Fruit fly (Drosophila melanogaster) whole organism, embryonic: ENCODE data around the gene RSG7.
A peak's percentile ranks its signal among the peaks of the same experiment; 100 is the strongest.

ENCODE experiments used
- Ada2b ChIP-seq: fragments of 200-800 bp; sonication (Bioruptor generic); IDR thresholded peaks from 2 replicates; pipeline ENCODE4 v1.3.6; 2022; ENCODE audit warnings: missing biosample characterization, missing genetic modification characterization
- Blimp-1 ChIP-seq: fragments of 200-800 bp; sonication (Bioruptor generic); optimal IDR thresholded peaks from 3 replicates; lab custom pipeline; 2018; ENCODE audit warnings: missing biosample characterization, missing genetic modification characterization, mild to moderate bottlenecking, moderate library complexity, missing genetic modification reagents
- CG11456 ChIP-seq: fragments of 200-800 bp; sonication (Bioruptor generic); IDR thresholded peaks from 3 replicates; pipeline ENCODE4 v1.3.6; 2022; ENCODE audit warnings: missing biosample characterization, missing genetic modification characterization
- CG11504 ChIP-seq: fragments of 200-800 bp; sonication (Bioruptor generic); optimal IDR thresholded peaks from 3 replicates; lab custom pipeline; 2019; ENCODE audit warnings: missing biosample characterization, mild to moderate bottlenecking, missing genetic modification characterization, moderate library complexity
- CG11696 ChIP-seq: fragments of 200-800 bp; sonication (Bioruptor generic); IDR thresholded peaks from 2 replicates; pipeline ENCODE4 v1.3.6; 2022; ENCODE audit warnings: missing biosample characterization, missing genetic modification characterization
- CG12769 ChIP-seq: fragments of 200-800 bp; sonication (Bioruptor generic); optimal IDR thresholded peaks from 2 replicates; lab custom pipeline; 2019; ENCODE audit warnings: missing biosample characterization, mild to moderate bottlenecking, missing genetic modification characterization, moderate library complexity
- CG13424 ChIP-seq: fragments of 200-800 bp; sonication (Bioruptor generic); optimal IDR thresholded peaks from 2 replicates; lab custom pipeline; 2019; ENCODE audit warnings: missing biosample characterization, mild to moderate bottlenecking, missing genetic modification characterization, moderate library complexity
- CG14050 ChIP-seq: fragments of 200-800 bp; sonication (Bioruptor generic); IDR thresholded peaks from 3 replicates; pipeline ENCODE4 v1.3.6; 2022; ENCODE audit warnings: missing biosample characterization, missing genetic modification characterization
- CG1647 ChIP-seq: fragments of 200-800 bp; sonication (Bioruptor generic); optimal IDR thresholded peaks from 3 replicates; lab custom pipeline; 2016; ENCODE audit warnings: missing biosample characterization, missing genetic modification characterization
- CG16813 ChIP-seq: fragments of 200-800 bp; sonication (Bioruptor generic); IDR thresholded peaks from 3 replicates; pipeline ENCODE4 v1.3.6; 2022; ENCODE audit warnings: missing biosample characterization, missing genetic modification characterization; ENCODE audit not compliant: partially characterized antibody
- CG17186 ChIP-seq: fragments of 200-800 bp; sonication (Bioruptor generic); optimal IDR thresholded peaks from 3 replicates; lab custom pipeline; 2017; ENCODE audit warnings: missing biosample characterization, missing genetic modification reagents, missing genetic modification characterization
- CG17385 ChIP-seq: fragments of 200-800 bp; sonication (Bioruptor generic); optimal IDR thresholded peaks from 3 replicates; lab custom pipeline; 2018; ENCODE audit warnings: missing biosample characterization, mild to moderate bottlenecking, missing genetic modification characterization
- CG18262 ChIP-seq: fragments of 200-800 bp; optimal IDR thresholded peaks from 3 replicates; lab custom pipeline; 2019; ENCODE audit warnings: missing biosample characterization, mild to moderate bottlenecking, missing genetic modification characterization, moderate library complexity
- CG2116 ChIP-seq: fragments of 200-800 bp; sonication (Bioruptor generic); optimal IDR thresholded peaks from 3 replicates; lab custom pipeline; 2018; ENCODE audit warnings: missing biosample characterization, mild to moderate bottlenecking, missing genetic modification characterization
- CG32532 ChIP-seq: fragments of 200-800 bp; sonication (Bioruptor generic); IDR thresholded peaks from 2 replicates; pipeline ENCODE4 v1.3.6; 2022; ENCODE audit warnings: missing biosample characterization, missing genetic modification characterization
- CG34376 ChIP-seq: fragments of 200-800 bp; sonication (Bioruptor generic); optimal IDR thresholded peaks from 2 replicates; lab custom pipeline; 2018; ENCODE audit warnings: missing biosample characterization, mild to moderate bottlenecking, missing genetic modification characterization
- CG3847 ChIP-seq: fragments of 200-800 bp; sonication (Bioruptor generic); IDR thresholded peaks from 2 replicates; pipeline ENCODE4 v1.3.6; 2022; ENCODE audit warnings: missing biosample characterization, missing genetic modification characterization
- CG5245 ChIP-seq: fragments of 200-800 bp; sonication (Bioruptor generic); optimal IDR thresholded peaks from 3 replicates; lab custom pipeline; 2016; ENCODE audit warnings: missing biosample characterization, missing genetic modification characterization
- CG6683 ChIP-seq: fragments of 200-800 bp; sonication (Bioruptor generic); optimal IDR thresholded peaks from 2 replicates; lab custom pipeline; 2017; ENCODE audit warnings: missing biosample characterization, mild to moderate bottlenecking, missing genetic modification characterization, missing genetic modification reagents
- CG7357 ChIP-seq: fragments of 200-800 bp; sonication (Bioruptor generic); IDR thresholded peaks from 3 replicates; pipeline ENCODE4 v1.3.6; 2022; ENCODE audit warnings: missing biosample characterization, missing genetic modification characterization
- CG7839 ChIP-seq: fragments of 200-800 bp; sonication (Bioruptor generic); optimal IDR thresholded peaks from 3 replicates; lab custom pipeline; 2018; ENCODE audit warnings: missing biosample characterization, mild to moderate bottlenecking, missing genetic modification characterization, moderate library complexity
- CG7928 ChIP-seq: fragments of 200-800 bp; sonication (Bioruptor generic); optimal IDR thresholded peaks from 2 replicates; lab custom pipeline; 2017; ENCODE audit warnings: missing biosample characterization, mild to moderate bottlenecking, missing genetic modification characterization
- CG8281 ChIP-seq: fragments of 200-800 bp; sonication (Bioruptor generic); optimal IDR thresholded peaks from 2 replicates; lab custom pipeline; 2018; ENCODE audit warnings: missing biosample characterization, mild to moderate bottlenecking, missing genetic modification characterization, moderate library complexity
- CG9609 ChIP-seq: fragments of 200-800 bp; sonication (Bioruptor generic); optimal IDR thresholded peaks from 3 replicates; lab custom pipeline; 2016; ENCODE audit warnings: missing biosample characterization, missing genetic modification characterization
- CG9797 ChIP-seq: fragments of 200-800 bp; sonication (Bioruptor generic); optimal IDR thresholded peaks from 3 replicates; lab custom pipeline; 2018; ENCODE audit warnings: missing biosample characterization, mild to moderate bottlenecking, missing genetic modification characterization
- Dp ChIP-seq: fragments of 200-800 bp; sonication (Bioruptor generic); optimal IDR thresholded peaks from 2 replicates; lab custom pipeline; 2018; ENCODE audit warnings: missing biosample characterization, mild to moderate bottlenecking, missing genetic modification characterization, moderate library complexity
- Drgx ChIP-seq: fragments of 200-800 bp; sonication (Bioruptor generic); IDR thresholded peaks from 2 replicates; pipeline ENCODE4 v1.3.6; 2022; ENCODE audit warnings: missing biosample characterization, missing genetic modification characterization
- Fer1 ChIP-seq: fragments of 200-800 bp; sonication (Bioruptor generic); optimal IDR thresholded peaks from 2 replicates; lab custom pipeline; 2017; ENCODE audit warnings: missing biosample characterization, mild to moderate bottlenecking, missing genetic modification characterization
- Optix ChIP-seq: fragments of 200-800 bp; sonication (Bioruptor generic); IDR thresholded peaks from 3 replicates; pipeline ENCODE4 v1.3.6; 2022; ENCODE audit warnings: missing biosample characterization, missing genetic modification characterization
- TFAM ChIP-seq: fragments of 200-800 bp; sonication (Bioruptor generic); optimal IDR thresholded peaks from 2 replicates; lab custom pipeline; 2017; ENCODE audit warnings: missing biosample characterization, missing genetic modification characterization, inconsistent platforms
- Tbp ChIP-seq: fragments of >200 bp; optimal IDR thresholded peaks from 2 replicates; lab custom pipeline; 2018; ENCODE audit warnings: missing biosample characterization, missing genetic modification characterization
- amos ChIP-seq: fragments of 200-800 bp; sonication (Bioruptor generic); IDR thresholded peaks from 2 replicates; pipeline ENCODE4 v1.3.6; 2022; ENCODE audit warnings: missing biosample characterization, missing genetic modification characterization; ENCODE audit not compliant: partially characterized antibody
- bab2 ChIP-seq: fragments of 200-800 bp; sonication (Bioruptor generic); optimal IDR thresholded peaks from 2 replicates; lab custom pipeline; 2016; ENCODE audit warnings: missing biosample characterization, missing genetic modification characterization
- bsh ChIP-seq, 2 experiments: fragments of 200-800 bp; sonication (Bioruptor generic); optimal IDR thresholded peaks; 2 replicates each; lab custom pipeline; 2017 to 2018; ENCODE audit warnings: mild to moderate bottlenecking in 2 of 2, missing biosample characterization in 2 of 2, missing genetic modification characterization in 2 of 2, moderate library complexity in 1 of 2
- crc ChIP-seq: fragments of 200-800 bp; sonication (Bioruptor generic); optimal IDR thresholded peaks from 2 replicates; lab custom pipeline; 2016; ENCODE audit warnings: missing biosample characterization, missing genetic modification characterization
- cwo ChIP-seq: fragments of 200-800 bp; sonication (Bioruptor generic); optimal IDR thresholded peaks from 3 replicates; lab custom pipeline; 2017; ENCODE audit warnings: missing biosample characterization, missing genetic modification characterization, mild to moderate bottlenecking, moderate library complexity, missing genetic modification reagents
- dmrt99B ChIP-seq: fragments of 200-800 bp; sonication (Bioruptor generic); optimal IDR thresholded peaks from 2 replicates; lab custom pipeline; 2018; ENCODE audit warnings: missing biosample characterization, mild to moderate bottlenecking, missing genetic modification characterization, moderate library complexity
- eve ChIP-seq, 2 experiments: fragments of >200 bp; optimal IDR thresholded peaks; 2 replicates each; lab custom pipeline; 2017; ENCODE audit warnings: missing biosample characterization in 2 of 2, missing genetic modification characterization in 2 of 2
- grau ChIP-seq: fragments of 200-800 bp; optimal IDR thresholded peaks from 3 replicates; lab custom pipeline; 2019; ENCODE audit warnings: missing biosample characterization, mild to moderate bottlenecking, missing genetic modification characterization, moderate library complexity
- hkb ChIP-seq, 2 experiments: fragments of 200-800 bp in 1 of 2; fragments of >200 bp in 1 of 2; sonication (Bioruptor generic) in 1 of 2; IDR thresholded peaks in 1 of 2; optimal IDR thresholded peaks in 1 of 2; 2 replicates each; pipeline versions ENCODE4 v1.3.6 to Lab custom; 2017 to 2022; ENCODE audit warnings: missing biosample characterization in 1 of 2, missing genetic modification characterization in 1 of 2
- jing ChIP-seq: fragments of 200-800 bp; sonication (Bioruptor generic); optimal IDR thresholded peaks from 2 replicates; lab custom pipeline; 2018; ENCODE audit warnings: missing biosample characterization, mild to moderate bottlenecking, missing genetic modification characterization
- mam ChIP-seq: fragments of 200-800 bp; sonication (Bioruptor generic); optimal IDR thresholded peaks from 3 replicates; lab custom pipeline; 2016; ENCODE audit warnings: missing biosample characterization, missing genetic modification characterization
- oc ChIP-seq: fragments of 200-800 bp; sonication (Bioruptor generic); optimal IDR thresholded peaks from 2 replicates; lab custom pipeline; 2018; ENCODE audit warnings: missing biosample characterization, mild to moderate bottlenecking, missing genetic modification characterization, moderate library complexity
- pnt ChIP-seq: fragments of 200-800 bp; sonication (Bioruptor generic); optimal IDR thresholded peaks from 3 replicates; lab custom pipeline; 2016; ENCODE audit warnings: missing biosample characterization, missing genetic modification characterization
- prd ChIP-seq, 3 experiments: fragments of >200 bp in 2 of 3; fragments of 200-800 bp in 1 of 3; sonication (Bioruptor generic) in 1 of 3; optimal IDR thresholded peaks in 2 of 3; IDR thresholded peaks in 1 of 3; 2 replicates in 2 of 3; 3 replicates in 1 of 3; pipeline versions ENCODE4 v1.3.6 to Lab custom; 2017 to 2022; ENCODE audit warnings: missing biosample characterization in 1 of 3, missing genetic modification characterization in 1 of 3
- sd ChIP-seq: fragments of 200-800 bp; sonication (Bioruptor generic); optimal IDR thresholded peaks from 3 replicates; lab custom pipeline; 2018; ENCODE audit warnings: missing biosample characterization, mild to moderate bottlenecking, missing genetic modification characterization, moderate library complexity
- sisA ChIP-seq: fragments of 200-800 bp; sonication (Bioruptor generic); IDR thresholded peaks from 2 replicates; pipeline ENCODE4 v1.3.6; 2022; ENCODE audit warnings: missing biosample characterization, missing genetic modification characterization
- unpg ChIP-seq: fragments of 200-800 bp; sonication (Bioruptor generic); optimal IDR thresholded peaks from 3 replicates; lab custom pipeline; 2018; ENCODE audit warnings: missing biosample characterization, mild to moderate bottlenecking, missing genetic modification characterization, moderate library complexity
- vvl ChIP-seq: fragments of 200-800 bp; sonication (Bioruptor generic); IDR thresholded peaks from 2 replicates; pipeline ENCODE4 v1.3.6; 2022; ENCODE audit warnings: missing biosample characterization, missing genetic modification characterization

The RSG7 gene

DNA sequence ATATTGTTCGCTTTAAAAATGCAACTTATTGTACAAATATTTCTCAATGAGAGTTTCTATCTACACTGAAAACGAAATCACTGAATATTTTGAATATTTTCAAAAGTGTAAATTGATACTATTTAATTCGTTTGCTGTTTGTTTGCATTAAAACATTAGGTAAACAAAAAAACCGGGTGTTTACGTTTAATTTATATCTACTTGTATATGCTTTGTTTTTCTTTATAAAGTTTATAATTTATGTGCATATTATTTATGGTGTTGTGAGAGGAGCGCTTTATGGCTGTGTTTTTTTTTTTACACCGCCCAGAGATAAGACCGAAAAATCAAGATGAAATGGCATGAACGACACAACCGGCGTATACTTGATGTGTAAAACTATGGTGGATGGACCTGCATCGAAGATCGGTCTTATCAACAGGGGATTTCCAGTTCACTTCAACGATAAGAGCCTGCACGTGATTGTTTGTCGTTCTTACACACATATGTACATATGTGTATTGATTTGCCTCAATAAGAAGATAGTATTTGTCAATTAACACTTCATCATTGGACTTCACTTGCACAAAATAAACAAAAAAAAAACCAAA lies 14.7 kb downstream of the RSG7 start (continued):
- TF ChIP-seq CG7928 (GFP tag; lab: Kevin White, UChicago) (no peak), prd (optimal IDR thresholded peaks at IDR 0.05; lab: Kevin White, UChicago) (no peak), prd (GFP tag; IDR thresholded peaks at IDR 0.05; lab: Robert Waterston, UW) (no peak), eve (GFP tag; optimal IDR thresholded peaks at IDR 0.05; lab: Kevin White, UChicago) (no peak), CG1647 (GFP tag; lab: Kevin White, UChicago) (no peak), Blimp-1 (peak; percentile 6), bsh (GFP tag; optimal IDR thresholded peaks at IDR 0.05; lab: Kevin White, UChicago) (peak in 1 of 2 experiments; percentile 12), CG5245 (GFP tag; lab: Kevin White, UChicago) (no peak), CG11696 (no peak), cwo (GFP tag; lab: Kevin White, UChicago) (peak; percentile 59), dmrt99B (tag; lab: Kevin White, UChicago) (peak; percentile 27), CG17186 (GFP tag; lab: Kevin White, UChicago) (no peak), CG6683 (GFP tag; lab: Kevin White, UChicago) (no peak), TFAM (GFP tag; lab: Kevin White, UChicago) (no peak), amos (GFP tag; lab: Robert Waterston, UW) (no peak), Dp (no peak), vvl (GFP tag; lab: Robert Waterston, UW) (peak; percentile 53), CG3847 (GFP tag; lab: Robert Waterston, UW) (no peak), Tbp (GFP tag; lab: Kevin White, UChicago) (no peak), grau (tag; lab: Kevin White, UChicago) (peak; percentile 13), CG2116 (GFP tag; lab: Kevin White, UChicago) (no peak), mam (GFP tag; lab: Kevin White, UChicago) (no peak), CG12769 (tag; lab: Kevin White, UChicago) (no peak), CG17385 (GFP tag; lab: Kevin White, UChicago) (no peak), pnt (no peak), Fer1 (peak; percentile 19), CG7839 (tag; lab: Kevin White, UChicago) (peak; percentile 18), CG9609 (GFP tag; lab: Kevin White, UChicago) (no peak), CG11504 (tag; lab: Kevin White, UChicago) (peak; percentile 35), CG11456 (GFP tag; lab: Robert Waterston, UW) (no peak), oc (tag; lab: Kevin White, UChicago) (no peak), CG8281 (tag; lab: Kevin White, UChicago) (no peak), bab2 (GFP tag; lab: Kevin White, UChicago) (no peak), sd (tag; lab: Kevin White, UChicago) (peak; percentile 5), CG7357 (GFP tag; lab: Robert Waterston, UW) (no peak), Drgx (GFP tag; lab: Robert Waterston, UW) (peak; percentile 13; the same call in 1 of the 2 replicates), Optix (GFP tag; lab: Robert Waterston, UW) (no peak), CG32532 (GFP tag; lab: Robert Waterston, UW) (no peak), crc (no peak), hkb (optimal IDR thresholded peaks at IDR 0.05; lab: Kevin White, UChicago) (no peak), hkb (GFP tag; IDR thresholded peaks at IDR 0.05; lab: Robert Waterston, UW) (peak; percentile 28; the same call in 1 of the 2 replicates), jing (no peak), CG9797 (no peak), unpg (GFP tag; lab: Kevin White, UChicago) (peak; percentile 34), CG13424 (tag; lab: Kevin White, UChicago) (no peak), CG14050 (no peak), CG34376 (GFP tag; lab: Kevin White, UChicago) (peak; percentile 44), CG16813 (GFP tag; lab: Robert Waterston, UW) (no peak), Ada2b (no peak), CG18262 (tag; lab: Kevin White, UChicago) (no peak), sisA (GFP tag; lab: Robert Waterston, UW) (no peak)
